Worm (Caenorhabditis elegans) whole organism, young adult: ENCODE measurements around the gene srw-54.

Experiments used
- F49E8.2 ChIP-seq: sonication (generic microtip); optimal IDR thresholded peaks from 3 replicates; lab custom pipeline; 2017; ENCODE audit warnings: missing genetic modification characterization, mild to moderate bottlenecking, missing compliant biosample characterization, antibody characterized with exemption, moderate library complexity; ENCODE audit not compliant: insufficient read depth
- F52B5.7 ChIP-seq: sonication (generic microtip); optimal IDR thresholded peaks from 2 replicates; lab custom pipeline; 2016; ENCODE audit warnings: mild to moderate bottlenecking, missing genetic modification characterization, missing compliant biosample characterization
- F57A8.1 ChIP-seq: fragments of 200-800 bp; sonication (Bioruptor generic); optimal IDR thresholded peaks from 2 replicates; lab custom pipeline; 2018; ENCODE audit warnings: mild to moderate bottlenecking, missing genetic modification characterization, moderate library complexity, missing compliant biosample characterization
- K12H6.12 ChIP-seq: fragments of 200-800 bp; sonication (Bioruptor generic); optimal IDR thresholded peaks from 2 replicates; lab custom pipeline; 2018; ENCODE audit warnings: mild to moderate bottlenecking, missing genetic modification characterization, missing compliant biosample characterization
- T07F8.4 ChIP-seq: sonication (generic microtip); optimal IDR thresholded peaks from 2 replicates; lab custom pipeline; 2016; ENCODE audit warnings: mild to moderate bottlenecking, missing genetic modification characterization, moderate library complexity, missing compliant biosample characterization
- akir-1 ChIP-seq: fragments of 200-800 bp; sonication (Bioruptor generic); optimal IDR thresholded peaks from 2 replicates; lab custom pipeline; 2018; ENCODE audit warnings: mild to moderate bottlenecking, missing genetic modification characterization, moderate library complexity, missing compliant biosample characterization
- aptf-2 ChIP-seq: fragments of 200-800 bp; sonication (Bioruptor generic); conservative IDR thresholded peaks from 2 replicates; pipeline ENCODE4 v1.3.6; 2022; ENCODE audit warnings: missing genetic modification reagents, missing genetic modification characterization, missing compliant biosample characterization
- aptf-3 ChIP-seq: fragments of 200-800 bp; sonication (Bioruptor generic); IDR thresholded peaks from 2 replicates; pipeline ENCODE4 v1.3.6; 2022; ENCODE audit warnings: missing genetic modification characterization, missing compliant biosample characterization
- attf-6 ChIP-seq: fragments of 200-800 bp; sonication (Bioruptor generic); IDR thresholded peaks from 2 replicates; pipeline ENCODE4 v1.3.6; 2022; ENCODE audit warnings: missing genetic modification reagents, missing genetic modification characterization, missing compliant biosample characterization
- bed-1 ChIP-seq: fragments of 200-800 bp; sonication (Bioruptor generic); IDR thresholded peaks from 2 replicates; pipeline ENCODE4 v1.3.6; 2022; ENCODE audit warnings: missing genetic modification reagents, missing genetic modification characterization, missing compliant biosample characterization
- ccch-3 ChIP-seq: fragments of 200-800 bp; sonication (Bioruptor generic); optimal IDR thresholded peaks from 2 replicates; lab custom pipeline; 2018; ENCODE audit warnings: mild to moderate bottlenecking, missing genetic modification characterization, missing compliant biosample characterization
- cebp-1 ChIP-seq, 2 experiments: fragments of 200-800 bp in 1 of 2; sonication (Bioruptor generic) in 1 of 2; sonication (generic microtip) in 1 of 2; IDR thresholded peaks in 1 of 2; optimal IDR thresholded peaks in 1 of 2; 2 replicates each; pipeline versions ENCODE4 v1.3.6 to Lab custom; 2017 to 2022; ENCODE audit warnings: missing compliant biosample characterization in 2 of 2, missing genetic modification characterization in 2 of 2, mild to moderate bottlenecking in 1 of 2, missing genetic modification reagents in 1 of 2, moderate library complexity in 1 of 2
- ceh-27 ChIP-seq: fragments of 200-800 bp; sonication (Bioruptor generic); optimal IDR thresholded peaks from 2 replicates; lab custom pipeline; 2018; ENCODE audit warnings: mild to moderate bottlenecking, missing genetic modification characterization, moderate library complexity, missing compliant biosample characterization
- chd-7 ChIP-seq: sonication (generic microtip); optimal IDR thresholded peaks from 2 replicates; lab custom pipeline; 2016; ENCODE audit warnings: mild to moderate bottlenecking, missing genetic modification characterization, moderate library complexity, missing compliant biosample characterization
- die-1 ChIP-seq: sonication (generic microtip); optimal IDR thresholded peaks from 2 replicates; lab custom pipeline; 2016; ENCODE audit warnings: missing genotype, mild to moderate bottlenecking, missing genetic modification characterization, missing compliant biosample characterization
- ekl-4 ChIP-seq: fragments of 200-800 bp; sonication (Bioruptor generic); IDR thresholded peaks from 2 replicates; pipeline ENCODE4 v1.3.6; 2022; ENCODE audit warnings: missing genetic modification reagents, missing genetic modification characterization, missing compliant biosample characterization
- ets-4 ChIP-seq: fragments of 200-800 bp; sonication (Bioruptor generic); optimal IDR thresholded peaks from 2 replicates; lab custom pipeline; 2018; ENCODE audit warnings: mild to moderate bottlenecking, missing genetic modification characterization, missing compliant biosample characterization
- gei-17 ChIP-seq: fragments of 200-800 bp; sonication (Bioruptor generic); optimal IDR thresholded peaks from 2 replicates; lab custom pipeline; 2018; ENCODE audit warnings: mild to moderate bottlenecking, missing genetic modification characterization, missing compliant biosample characterization
- hlh-26 ChIP-seq: fragments of 200-800 bp; sonication (Bioruptor generic); conservative IDR thresholded peaks from 2 replicates; pipeline ENCODE4 v1.3.6; 2022; ENCODE audit warnings: missing genetic modification reagents, missing genetic modification characterization, missing compliant biosample characterization
- hmg-20 ChIP-seq: fragments of 200-800 bp; sonication (Bioruptor generic); IDR thresholded peaks from 2 replicates; pipeline ENCODE4 v1.3.6; 2022; ENCODE audit warnings: missing genetic modification reagents, missing genetic modification characterization, missing compliant biosample characterization
- lin-40 ChIP-seq: sonication (generic microtip); optimal IDR thresholded peaks from 2 replicates; lab custom pipeline; 2016; ENCODE audit warnings: missing genetic modification characterization, mild to moderate bottlenecking, missing compliant biosample characterization, missing genotype, missing genetic modification reagents
- lin-54 ChIP-seq: fragments of 200-800 bp; sonication (Bioruptor generic); optimal IDR thresholded peaks from 2 replicates; lab custom pipeline; 2018; ENCODE audit warnings: mild to moderate bottlenecking, missing genetic modification characterization, missing compliant biosample characterization
- lsl-1 ChIP-seq: fragments of 200-800 bp; sonication (Bioruptor generic); optimal IDR thresholded peaks from 2 replicates; lab custom pipeline; 2018; ENCODE audit warnings: mild to moderate bottlenecking, missing genetic modification characterization, moderate library complexity, missing compliant biosample characterization
- mes-4 ChIP-seq: sonication (generic microtip); optimal IDR thresholded peaks from 2 replicates; lab custom pipeline; 2016; ENCODE audit warnings: missing genotype, missing genetic modification characterization, missing compliant biosample characterization
- mxl-1 ChIP-seq: sonication (generic microtip); optimal IDR thresholded peaks from 2 replicates; lab custom pipeline; 2016; ENCODE audit warnings: missing genetic modification characterization, missing compliant biosample characterization
- nhr-120 ChIP-seq: fragments of 200-800 bp; sonication (Bioruptor generic); IDR thresholded peaks from 2 replicates; pipeline ENCODE4 v1.3.6; 2022; ENCODE audit warnings: missing genetic modification characterization, missing compliant biosample characterization
- nhr-80 ChIP-seq: sonication (generic microtip); optimal IDR thresholded peaks from 2 replicates; lab custom pipeline; 2016; ENCODE audit warnings: missing genetic modification characterization, missing compliant biosample characterization
- sdz-38 ChIP-seq: sonication (generic microtip); optimal IDR thresholded peaks from 2 replicates; lab custom pipeline; 2016; ENCODE audit warnings: missing genotype, missing genetic modification characterization, missing compliant biosample characterization
- snpc-4 ChIP-seq, 5 experiments: fragments of 150-350 bp in 1 of 5; sonication (generic microtip) in 4 of 5; optimal IDR thresholded peaks; 2 replicates each; lab custom pipeline; 2014 to 2018; ENCODE audit warnings: missing genetic modification characterization in 5 of 5, missing biosample characterization in 3 of 5, antibody characterized with exemption in 2 of 5, mild to moderate bottlenecking in 2 of 5, missing compliant biosample characterization in 2 of 5, missing genotype in 2 of 5, moderate library complexity in 2 of 5, missing genetic modification reagents in 1 of 5
- unc-130 ChIP-seq: sonication (generic microtip); optimal IDR thresholded peaks from 2 replicates; lab custom pipeline; 2016; ENCODE audit warnings: missing genetic modification reagents, missing genetic modification characterization, missing compliant biosample characterization
- zim-3 ChIP-seq: sonication (generic microtip); optimal IDR thresholded peaks from 2 replicates; lab custom pipeline; 2017; ENCODE audit warnings: mild to moderate bottlenecking, missing genetic modification characterization, moderate library complexity, missing compliant biosample characterization
- ztf-3 ChIP-seq: fragments of 200-800 bp; sonication (Bioruptor generic); optimal IDR thresholded peaks from 2 replicates; lab custom pipeline; 2018; ENCODE audit warnings: mild to moderate bottlenecking, missing genetic modification characterization, missing compliant biosample characterization

The srw-54 gene

DNA sequence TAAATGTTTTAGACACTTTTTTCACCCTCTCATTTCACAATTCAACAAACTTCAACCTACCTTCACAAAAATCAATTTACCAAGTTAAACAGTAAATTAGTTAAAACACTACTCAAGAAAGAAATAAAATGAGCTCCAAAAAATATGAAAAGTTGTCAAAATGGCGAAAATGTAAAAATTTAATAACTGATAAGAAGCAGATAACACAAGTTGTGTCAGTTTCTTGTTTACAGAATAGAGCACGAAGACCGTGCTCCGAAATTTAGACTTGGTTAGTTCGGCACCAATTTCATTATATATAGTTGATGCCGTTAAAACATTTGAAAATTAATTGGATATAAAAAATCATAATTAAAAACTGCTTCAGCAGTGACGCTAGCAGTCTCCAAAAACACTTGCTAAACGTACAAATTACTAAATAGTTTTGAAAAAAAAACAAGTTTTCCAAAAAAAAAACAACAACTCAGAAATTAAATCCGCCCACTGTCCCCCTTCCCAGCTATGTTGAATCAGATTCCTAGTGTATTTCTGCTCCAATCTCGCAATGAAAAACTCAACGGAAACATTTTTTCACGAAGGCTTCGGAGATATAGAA lies at the start of gene srw-54:
Gene srw-54, plus strand, starts transcription at position 545 of the 595 bp plus-strand sequence.
- TF ChIP-seq nhr-80 (tag; lab: Kevin White, UChicago) (peak; percentile 8), bed-1 (GFP tag; lab: Robert Waterston, UW) (no peak)

DNA sequence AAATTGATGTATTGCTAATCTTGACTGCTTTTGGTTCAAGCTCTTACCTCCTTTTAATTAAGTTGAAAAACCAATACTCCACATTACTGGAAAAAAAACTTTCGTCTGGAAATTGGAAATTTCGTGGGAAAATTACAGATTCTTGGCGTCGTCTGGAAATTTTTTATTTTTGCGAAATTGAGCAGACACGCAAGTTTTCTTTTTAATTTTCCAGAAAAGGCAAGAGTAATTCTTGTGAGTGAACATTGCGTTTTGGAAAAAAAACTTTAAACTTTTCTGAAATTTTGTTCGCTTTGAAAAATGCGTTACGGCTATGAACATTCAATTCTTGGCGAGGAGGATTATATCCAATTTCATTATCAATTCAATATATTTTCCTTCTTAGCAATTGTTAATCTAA lies 45.5 kb upstream of the srw-54 start, which contains the start of gene sru-45:
Gene sru-45, plus strand, starts transcription at position 301 of the 400 bp plus-strand sequence.
- TF ChIP-seq die-1 (tag; lab: Kevin White, UChicago) (no peak), zim-3 (tag; lab: Kevin White, UChicago) (no peak), mes-4 (tag; lab: Kevin White, UChicago) (no peak), snpc-4 (GFP tag; optimal IDR thresholded peaks at IDR 0.05; lab: Kevin White, UChicago) (no peak), snpc-4 (tag; optimal IDR thresholded peaks at IDR 0.05; lab: Kevin White, UChicago) (no peak), K12H6.12 (tag; lab: Kevin White, UChicago) (no peak), hlh-26 (no peak)

DNA sequence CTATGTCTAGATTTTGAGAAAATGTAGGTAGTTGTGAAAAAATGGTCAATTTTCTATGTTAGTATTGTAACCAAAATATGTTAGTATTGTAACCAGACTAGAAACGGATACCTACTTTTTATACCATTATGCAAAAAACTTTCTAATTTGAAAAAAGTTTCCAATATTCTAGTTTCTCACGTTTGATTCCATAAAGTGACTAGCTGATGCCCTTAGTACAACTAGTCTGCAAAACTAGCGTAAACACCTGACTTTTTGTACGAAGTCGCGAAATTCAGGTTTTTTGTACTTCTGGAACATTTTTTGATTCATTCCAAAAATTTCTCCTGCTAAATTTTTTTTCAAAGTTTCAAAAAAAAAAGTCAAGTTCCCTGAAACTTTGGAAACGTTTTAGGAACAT lies 43.1 kb upstream of the srw-54 start:
- TF ChIP-seq sdz-38 (tag; lab: Kevin White, UChicago) = no peak
- TF ChIP-seq ekl-4 = no peak
- no peak for TF ChIP-seq mxl-1 (tag; lab: Kevin White, UChicago)

DNA sequence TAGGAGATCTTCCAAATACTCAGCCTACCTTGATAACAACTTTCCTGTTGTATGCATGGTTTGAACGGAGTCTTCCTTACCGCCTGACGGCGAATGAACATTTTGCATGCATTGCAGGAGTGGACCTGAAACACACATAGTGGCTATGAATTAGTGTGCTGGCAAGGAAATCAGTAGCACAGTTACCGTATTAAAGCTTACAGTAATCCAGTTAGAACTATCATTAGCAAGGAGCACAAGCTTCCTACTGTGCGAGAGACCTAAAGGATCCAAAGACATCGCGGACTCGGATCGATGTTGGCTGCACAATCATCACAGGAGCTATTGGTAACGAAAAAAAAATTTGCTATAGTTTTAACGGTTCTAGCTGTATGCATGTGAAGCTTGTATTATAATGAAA lies 40.4 kb upstream of the srw-54 start, which contains the start of gene nhr-233:
Gene nhr-233, minus strand, starts transcription at position 101 of the 400 bp plus-strand sequence.
- no peak for TF ChIP-seq nhr-120 (GFP tag; lab: Robert Waterston, UW)
- TF ChIP-seq F57A8.1 = no peak
- TF ChIP-seq F49E8.2 (tag; lab: Kevin White, UChicago) = no peak
- TF ChIP-seq ztf-3 (GFP tag; lab: Kevin White, UChicago) = no peak
- TF ChIP-seq chd-7 (tag; lab: Kevin White, UChicago) = no peak
- no peak for TF ChIP-seq ets-4
- no peak for TF ChIP-seq aptf-3 (GFP tag; lab: Robert Waterston, UW)
- no peak for TF ChIP-seq lin-40 (tag; lab: Kevin White, UChicago)

DNA sequence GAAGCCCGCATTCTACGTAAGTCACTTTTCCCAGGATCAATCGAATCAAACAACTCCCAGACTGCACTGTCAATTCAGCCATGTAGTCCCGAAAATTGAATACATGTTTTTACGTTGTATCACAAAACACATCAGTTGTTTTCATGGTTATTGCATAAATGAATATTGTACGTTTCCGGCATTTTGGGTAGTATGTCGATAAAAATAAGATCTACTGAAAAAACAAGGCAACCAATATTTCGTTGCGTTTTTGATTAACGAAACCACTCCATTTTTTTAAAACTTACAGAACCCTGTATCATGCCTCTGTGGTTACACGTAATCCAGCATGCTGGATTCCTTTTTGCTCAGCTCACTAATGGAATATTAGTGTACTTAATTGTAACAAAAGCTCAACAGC lies 38.0 kb upstream of the srw-54 start, which contains the start of gene str-149:
Gene str-149, plus strand, starts transcription at position 301 of the 400 bp plus-strand sequence.
- TF ChIP-seq akir-1 = no peak
- no peak for TF ChIP-seq unc-130 (GFP tag; lab: Kevin White, UChicago)
- no peak for TF ChIP-seq aptf-2 (GFP tag; lab: Robert Waterston, UW)
- TF ChIP-seq gei-17 (GFP tag; lab: Kevin White, UChicago) = no peak
- TF ChIP-seq zim-3 (tag; lab: Kevin White, UChicago) = no peak
- no peak for TF ChIP-seq ceh-27 (GFP tag; lab: Kevin White, UChicago)
- no peak for TF ChIP-seq lsl-1 (GFP tag; lab: Kevin White, UChicago)
- TF ChIP-seq T07F8.4 (tag; lab: Kevin White, UChicago) = no peak

DNA sequence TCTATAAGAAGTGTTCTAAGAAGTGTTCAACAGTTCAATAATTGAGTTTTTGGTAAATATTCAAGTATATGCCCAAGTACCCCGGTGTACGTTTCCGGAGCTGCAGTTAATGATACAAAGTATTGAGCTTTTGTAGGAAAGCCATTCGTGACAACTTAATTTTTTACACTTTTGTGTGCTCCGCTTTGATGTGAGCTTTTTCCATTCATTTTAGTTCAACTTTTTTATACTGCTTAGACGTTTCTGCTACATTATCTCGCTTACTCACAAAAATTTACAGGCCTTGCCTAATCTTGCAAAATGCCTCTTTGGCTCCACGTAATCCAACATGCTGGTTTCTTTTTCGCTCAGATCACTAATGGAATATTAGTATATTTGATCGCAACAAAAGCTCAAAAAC lies 35.2 kb upstream of the srw-54 start, which contains the start of gene str-151:
Gene str-151, plus strand, starts transcription at position 301 of the 400 bp plus-strand sequence.
- TF ChIP-seq lin-54 (GFP tag; lab: Kevin White, UChicago) (no peak), ccch-3 (GFP tag; lab: Kevin White, UChicago) (no peak), hlh-26 (no peak), cebp-1 (GFP tag; IDR thresholded peaks at IDR 0.05; lab: Robert Waterston, UW) (no peak), cebp-1 (tag; optimal IDR thresholded peaks at IDR 0.05; lab: Kevin White, UChicago) (no peak), hmg-20 (GFP tag; lab: Robert Waterston, UW) (no peak), F52B5.7 (tag; lab: Kevin White, UChicago) (no peak), F57A8.1 (no peak), attf-6 (GFP tag; lab: Robert Waterston, UW) (no peak)
